Worm (Caenorhabditis elegans): ENCODE data around the gene btb-18.

btb-18 gene

DNA sequence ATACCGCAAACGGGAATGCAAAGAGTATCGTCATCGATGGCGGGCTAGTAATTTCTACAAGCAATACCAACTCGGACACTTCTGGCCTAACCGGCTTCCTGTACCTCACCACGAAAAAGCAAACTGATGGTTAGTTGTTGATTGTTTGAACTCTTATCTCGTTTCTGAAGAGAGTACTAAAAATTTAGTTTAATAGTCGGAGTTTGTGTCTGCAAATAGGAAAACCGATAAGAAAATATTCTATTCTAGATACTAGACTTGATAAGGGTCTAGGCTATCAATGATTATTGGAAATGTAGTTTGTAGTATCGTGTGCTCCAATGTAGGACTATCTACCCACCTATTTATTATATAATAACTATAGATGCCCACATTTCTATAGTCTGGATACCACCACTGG lies 20.8 kb downstream of the btb-18 start:
- TF ChIP-seq lir-3 (tag; optimal IDR thresholded peaks at IDR 0.05; ENCODE audit: poor library complexity) (no peak), elt-2 (tag; optimal IDR thresholded peaks at IDR 0.05) (peak; percentile 84), nhr-20 (tag; optimal IDR thresholded peaks at IDR 0.05) (peak; percentile 17)

- TF ChIP-seq elt-2 (tag; optimal IDR thresholded peaks at IDR 0.05) (peak; percentile 49), ceh-88 (GFP tag; IDR thresholded peaks at IDR 0.05) (no peak), sox-4 (tag; optimal IDR thresholded peaks at IDR 0.05) (no peak), lin-39 (tag; optimal IDR thresholded peaks at IDR 0.05) (no peak)
Measured at ce11 chrII:3322257-3322656, 24.2 kb downstream of the btb-18 start, which contains the start of gene Y46D2A.1. Y46D2A.1 (plus strand) TSS chrII:3322557.

ce11 chrII:3323179-3323578 lies 25.2 kb downstream of the btb-18 start, which contains the start of gene Y46D2A.2:
Y46D2A.2 (minus strand) TSS chrII:3323279.
- TF ChIP-seq nhr-237 (tag; optimal IDR thresholded peaks at IDR 0.05), result no peak
- no peak for TF ChIP-seq C34B4.2 (tag; optimal IDR thresholded peaks at IDR 0.05)
- TF ChIP-seq elt-2 (tag; optimal IDR thresholded peaks at IDR 0.05), result peak; percentile 9
- TF ChIP-seq fos-1 (tag; optimal IDR thresholded peaks at IDR 0.05), result no peak
- no peak for TF ChIP-seq egl-13 (tag; optimal IDR thresholded peaks at IDR 0.05)
- no peak for TF ChIP-seq snu-23 (GFP tag; optimal IDR thresholded peaks at IDR 0.05)
- no peak for TF ChIP-seq nhr-47 (tag; optimal IDR thresholded peaks at IDR 0.05)

- TF ChIP-seq fkh-10 (GFP tag; optimal IDR thresholded peaks at IDR 0.05) (no peak), swsn-7 (tag; optimal IDR thresholded peaks at IDR 0.05) (no peak), nhr-77 (tag; optimal IDR thresholded peaks at IDR 0.05) (no peak), unc-62 (GFP tag; optimal IDR thresholded peaks at IDR 0.05) (no peak)
Measured at ce11 chrII:3327104-3327503, 29.1 kb downstream of the btb-18 start, which contains the start of gene Y46D2A.3. Y46D2A.3 (minus strand) TSS chrII:3327204.

DNA sequence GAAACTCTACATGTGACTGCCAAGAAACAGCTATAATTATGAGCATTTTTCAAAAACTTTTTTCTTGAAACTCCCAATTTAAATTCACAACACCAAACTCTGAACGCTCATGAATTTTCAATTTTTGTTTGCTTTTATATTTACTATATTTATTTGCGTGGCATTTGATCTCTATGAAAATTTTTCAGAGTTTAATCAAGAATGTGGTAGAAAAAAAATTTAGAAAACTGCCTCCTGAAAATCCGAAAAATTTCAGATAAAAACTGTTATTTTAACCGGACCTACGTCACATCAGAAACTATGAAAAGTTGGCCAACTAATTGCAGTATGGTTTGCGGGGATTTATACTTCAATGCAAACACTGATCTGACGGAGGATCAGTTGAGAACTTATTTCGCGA lies 34.0 kb downstream of the btb-18 start, which contains the start of gene irld-27:
Gene irld-27 (plus strand): TSS at position 301 of the 400 bp plus-strand sequence.
- TF ChIP-seq mab-9 (GFP tag; IDR thresholded peaks at IDR 0.05), result no peak
- TF ChIP-seq ceh-82 (tag; optimal IDR thresholded peaks at IDR 0.05), result no peak
- no peak for TF ChIP-seq fos-1 (tag; optimal IDR thresholded peaks at IDR 0.05)
- no peak for TF ChIP-seq unc-62 (GFP tag; optimal IDR thresholded peaks at IDR 0.05)
- TF ChIP-seq nhr-47 (tag; optimal IDR thresholded peaks at IDR 0.05), result no peak
- TF ChIP-seq unc-86 (tag; optimal IDR thresholded peaks at IDR 0.05), result no peak
- no peak for TF ChIP-seq irx-1 (tag; optimal IDR thresholded peaks at IDR 0.05)
- TF ChIP-seq efl-1 (optimal IDR thresholded peaks at IDR 0.05), result no peak
- no peak for TF ChIP-seq efl-1 (GFP tag; optimal IDR thresholded peaks at IDR 0.05 in 1 of 2)

ce11 chrII:3337039-3337438 lies 39.0 kb downstream of the btb-18 start, which contains the start of gene F14D2.19:
F14D2.19 (minus strand) TSS chrII:3337139.
- TF ChIP-seq ceh-8 (GFP tag; optimal IDR thresholded peaks at IDR 0.05) (no peak), lsy-2 (tag; optimal IDR thresholded peaks at IDR 0.05) (no peak)

DNA sequence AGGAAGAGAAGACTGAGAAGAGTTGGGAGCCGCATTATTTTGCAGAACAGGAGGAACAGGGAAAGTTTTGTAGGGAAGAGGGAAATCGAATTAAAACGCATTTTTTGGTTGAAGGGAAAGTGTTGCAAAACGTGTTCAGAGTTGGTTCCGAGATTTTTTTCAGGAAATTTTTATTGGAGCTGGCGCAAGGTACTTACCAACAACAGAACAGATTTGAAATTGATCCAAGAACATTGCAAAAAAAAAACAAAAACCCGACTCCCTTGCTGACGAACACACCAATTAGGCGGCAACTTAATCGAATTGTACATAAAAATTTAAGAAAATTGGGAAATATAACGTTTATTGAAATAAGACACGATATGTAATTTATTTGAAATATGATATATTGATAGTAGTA lies 40.5 kb downstream of the btb-18 start, which contains the start of gene F14D2.7:
Gene F14D2.7 (minus strand): TSS at position 101 of the 400 bp plus-strand sequence.
- TF ChIP-seq ama-1 (optimal IDR thresholded peaks at IDR 0.05), result no peak
- TF ChIP-seq sptf-1 (tag; optimal IDR thresholded peaks at IDR 0.05), result no peak
- TF ChIP-seq ceh-63 (GFP tag; optimal IDR thresholded peaks at IDR 0.05), result no peak
- TF ChIP-seq nhr-237 (tag; optimal IDR thresholded peaks at IDR 0.05), result no peak
- TF ChIP-seq pqm-1 (tag; optimal IDR thresholded peaks at IDR 0.05), result no peak

DNA sequence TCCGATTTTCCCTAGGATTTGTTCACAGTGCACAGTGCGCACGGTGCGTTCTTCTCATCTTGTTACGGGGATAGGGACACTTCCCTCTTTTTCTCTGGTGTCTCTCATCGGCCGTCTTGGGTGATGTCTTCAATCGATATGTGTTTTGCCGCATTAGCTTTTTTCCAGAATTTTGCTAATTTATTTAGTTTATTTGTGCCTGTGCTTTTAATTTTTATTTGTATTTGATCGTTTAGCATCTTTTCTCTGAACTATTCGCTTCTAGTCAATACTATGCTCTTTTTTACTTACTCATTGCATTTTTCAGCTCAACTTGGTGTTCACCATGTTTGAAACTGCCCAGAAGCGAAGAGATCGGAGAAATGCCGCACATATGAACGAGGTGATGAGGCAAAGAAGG lies 42.2 kb downstream of the btb-18 start, which contains the start of gene F14D2.5:
Gene F14D2.5 (plus strand): TSS at position 301 of the 400 bp plus-strand sequence.
- TF ChIP-seq ets-5 (GFP tag; IDR thresholded peaks at IDR 0.05), result no peak
- no peak for TF ChIP-seq fkh-8 (tag; optimal IDR thresholded peaks at IDR 0.05)
